Worm (Caenorhabditis elegans) whole organism, L1 larva: Measurements from ENCODE around the gene egl-18.

ENCODE experiments used
- F16B12.6 ChIP-seq: fragments of 150-350 bp; optimal IDR thresholded peaks from 2 replicates; lab custom pipeline; 2014; ENCODE audit warnings: missing biosample characterization, missing genetic modification characterization
- aha-1 ChIP-seq: fragments of 150-350 bp; optimal IDR thresholded peaks from 2 replicates; lab custom pipeline; 2014; ENCODE audit warnings: missing biosample characterization, missing genetic modification characterization
- aly-2 ChIP-seq: fragments of 150-350 bp; optimal IDR thresholded peaks from 2 replicates; lab custom pipeline; 2014; ENCODE audit warnings: missing biosample characterization, missing genetic modification characterization
- blmp-1 ChIP-seq: fragments of 150-350 bp; optimal IDR thresholded peaks from 2 replicates; lab custom pipeline; 2014; ENCODE audit warnings: missing biosample characterization, missing genetic modification characterization
- ceh-8 ChIP-seq: fragments of 200-800 bp; sonication (Bioruptor generic); optimal IDR thresholded peaks from 2 replicates; lab custom pipeline; 2018; ENCODE audit warnings: mild to moderate bottlenecking, missing genetic modification characterization, moderate library complexity, missing compliant biosample characterization
- ceh-82 ChIP-seq, 3 experiments: fragments of 150-350 bp in 1 of 3; sonication (generic microtip) in 2 of 3; optimal IDR thresholded peaks; 2 replicates each; lab custom pipeline; 2014 to 2017; ENCODE audit warnings: missing biosample characterization in 3 of 3, missing genetic modification characterization in 3 of 3
- ceh-90 ChIP-seq: sonication (generic microtip); optimal IDR thresholded peaks from 2 replicates; lab custom pipeline; 2016; ENCODE audit warnings: missing genetic modification characterization, missing compliant biosample characterization
- efl-1 ChIP-seq, 4 experiments: fragments of 150-350 bp; optimal IDR thresholded peaks in 3 of 4; peaks in 1 of 4; 1 replicate in 1 of 4; 2 replicates in 3 of 4; lab custom pipeline; 2014; ENCODE audit warnings: missing biosample characterization in 2 of 4, missing genetic modification characterization in 2 of 4, missing genetic modification reagents in 2 of 4
- egl-13 ChIP-seq: sonication (generic microtip); optimal IDR thresholded peaks from 2 replicates; lab custom pipeline; 2016; ENCODE audit warnings: missing genotype, missing genetic modification reagents, missing genetic modification characterization, missing compliant biosample characterization
- elt-3 ChIP-seq, 6 experiments: fragments of 150-350 bp in 1 of 6; sonication (generic microtip); optimal IDR thresholded peaks; 2 replicates each; lab custom pipeline; 2017 to 2018; ENCODE audit warnings: missing biosample characterization in 6 of 6, missing genetic modification characterization in 6 of 6, inconsistent platforms in 1 of 6
- fkh-4 ChIP-seq: sonication (generic microtip); optimal IDR thresholded peaks from 2 replicates; lab custom pipeline; 2016; ENCODE audit warnings: missing compliant biosample characterization, missing genetic modification characterization, borderline replicate concordance
- fkh-8 ChIP-seq: sonication (generic microtip); optimal IDR thresholded peaks from 2 replicates; lab custom pipeline; 2016; ENCODE audit warnings: mild to moderate bottlenecking, missing genetic modification characterization, missing compliant biosample characterization
- hlh-4 ChIP-seq: sonication (generic microtip); optimal IDR thresholded peaks from 2 replicates; lab custom pipeline; 2016; ENCODE audit warnings: mild to moderate bottlenecking, missing genetic modification characterization, missing compliant biosample characterization
- isw-1 ChIP-seq: fragments of 200-800 bp; sonication (Bioruptor generic); IDR thresholded peaks from 2 replicates; pipeline ENCODE4 v1.3.6; 2022; ENCODE audit warnings: missing genetic modification characterization, missing compliant biosample characterization
- lin-13 ChIP-seq: fragments of 150-350 bp; optimal IDR thresholded peaks from 2 replicates; lab custom pipeline; 2014; ENCODE audit warnings: missing biosample characterization, missing genetic modification reagents, missing genetic modification characterization
- lin-14 ChIP-seq: fragments of 200-800 bp; sonication (Bioruptor generic); optimal IDR thresholded peaks from 2 replicates; lab custom pipeline; 2018; ENCODE audit warnings: mild to moderate bottlenecking, missing genetic modification characterization, moderate library complexity, missing compliant biosample characterization
- lin-35 ChIP-seq, 2 experiments: fragments of 150-350 bp; optimal IDR thresholded peaks; 2 replicates each; lab custom pipeline; 2014; ENCODE audit warnings: missing biosample characterization in 2 of 2, missing genetic modification characterization in 2 of 2, missing genetic modification reagents in 2 of 2
- mdl-1 ChIP-seq, 2 experiments: fragments of 150-350 bp; optimal IDR thresholded peaks; 2 replicates each; lab custom pipeline; 2014 to 2017; ENCODE audit warnings: missing biosample characterization in 2 of 2, missing genetic modification characterization in 2 of 2, inconsistent platforms in 1 of 2
- mep-1 ChIP-seq: fragments of 150-350 bp; optimal IDR thresholded peaks from 2 replicates; lab custom pipeline; 2014; ENCODE audit warnings: missing biosample characterization, missing genetic modification characterization
- nhr-71 ChIP-seq: sonication (generic microtip); optimal IDR thresholded peaks from 2 replicates; lab custom pipeline; 2016; ENCODE audit warnings: mild to moderate bottlenecking, missing genetic modification characterization, moderate library complexity, missing compliant biosample characterization
- nhr-76 ChIP-seq: sonication (generic microtip); optimal IDR thresholded peaks from 2 replicates; lab custom pipeline; 2017; ENCODE audit warnings: missing biosample characterization, missing genetic modification characterization
- nhr-85 ChIP-seq: sonication (generic microtip); peaks from one replicate; lab custom pipeline; 2016; ENCODE audit warnings: missing genetic modification characterization, inconsistent platforms, missing compliant biosample characterization
- pqm-1 ChIP-seq: sonication (generic microtip); optimal IDR thresholded peaks from 3 replicates; lab custom pipeline; 2017; ENCODE audit warnings: missing biosample characterization, missing genetic modification characterization
- rnt-1 ChIP-seq: sonication (generic microtip); optimal IDR thresholded peaks from 2 replicates; lab custom pipeline; 2016; ENCODE audit warnings: mild to moderate bottlenecking, missing genetic modification characterization, moderate library complexity, missing compliant biosample characterization
- snpc-4 ChIP-seq: fragments of 150-350 bp; optimal IDR thresholded peaks from 2 replicates; lab custom pipeline; 2014; ENCODE audit warnings: missing biosample characterization, missing genetic modification characterization
- snu-23 ChIP-seq: sonication (generic microtip); optimal IDR thresholded peaks from 2 replicates; lab custom pipeline; 2016; ENCODE audit warnings: missing genetic modification characterization, missing compliant biosample characterization
- sox-4 ChIP-seq: sonication (generic microtip); optimal IDR thresholded peaks from 2 replicates; lab custom pipeline; 2016; ENCODE audit warnings: missing genetic modification characterization, missing compliant biosample characterization
- tbx-2 ChIP-seq: sonication (generic microtip); optimal IDR thresholded peaks from 2 replicates; lab custom pipeline; 2016; ENCODE audit warnings: missing genetic modification characterization, missing compliant biosample characterization
- tlp-1 ChIP-seq: fragments of 150-350 bp; optimal IDR thresholded peaks from 2 replicates; lab custom pipeline; 2014; ENCODE audit warnings: missing biosample characterization, missing genetic modification characterization
- unc-30 ChIP-seq: sonication (generic microtip); optimal IDR thresholded peaks from 2 replicates; lab custom pipeline; 2017; ENCODE audit warnings: missing biosample characterization, missing genetic modification characterization
- unc-62 ChIP-seq: fragments of 150-350 bp; optimal IDR thresholded peaks from 2 replicates; lab custom pipeline; 2014; ENCODE audit warnings: missing biosample characterization, missing genetic modification reagents, missing genetic modification characterization
- vab-15 ChIP-seq: sonication (generic microtip); optimal IDR thresholded peaks from 2 replicates; lab custom pipeline; 2017; ENCODE audit warnings: missing genotype, mild to moderate bottlenecking, missing genetic modification characterization, missing compliant biosample characterization
- zip-4 ChIP-seq: fragments of 200-800 bp; sonication (Bioruptor generic); optimal IDR thresholded peaks from 2 replicates; lab custom pipeline; 2018; ENCODE audit warnings: mild to moderate bottlenecking, missing genetic modification characterization, moderate library complexity, missing compliant biosample characterization

The egl-18 gene

ce11 chrIV:1859365-1859982 lies 42.6 kb upstream of the egl-18 start (continued):
- TF ChIP-seq zip-4 (GFP tag; lab: Kevin White, UChicago) (no peak), nhr-85 (tag; lab: Kevin White, UChicago) (peak; percentile 94), lin-14 (GFP tag; lab: Kevin White, UChicago) (peak; percentile 78), fkh-8 (no peak), F16B12.6 (tag; lab: Kevin White, UChicago) (no peak), lin-13 (no peak), ceh-90 (tag; lab: Kevin White, UChicago) (no peak)

DNA sequence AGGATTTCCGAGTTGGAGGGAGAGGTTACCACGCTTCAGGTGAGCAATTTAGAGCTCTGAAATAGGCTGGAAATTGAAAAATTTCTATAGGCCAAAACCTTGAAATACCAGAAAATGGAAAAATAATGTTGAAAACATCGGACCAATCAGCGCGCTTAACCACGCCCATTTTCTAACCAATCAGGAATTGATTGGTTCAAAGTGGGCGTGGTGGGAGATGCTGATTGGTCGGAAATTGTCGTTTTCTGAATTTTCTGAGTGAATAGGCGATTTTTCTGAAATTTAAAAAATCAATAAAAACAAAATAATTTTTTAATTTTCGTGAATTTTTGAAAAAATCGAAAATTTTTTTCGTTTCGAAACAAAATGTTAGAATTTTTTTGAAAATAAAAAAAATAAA lies 41.2 kb upstream of the egl-18 start:
- TF ChIP-seq aha-1 (no peak), mdl-1 (tag; optimal IDR thresholded peaks at IDR 0.05; lab: Kevin White, UChicago) (no peak)

ce11 chrIV:1862655-1863054 lies 39.5 kb upstream of the egl-18 start:
- TF ChIP-seq efl-1 (optimal IDR thresholded peaks at IDR 0.05; lab: Kevin White, UChicago) (no peak), efl-1 (GFP tag; optimal IDR thresholded peaks at IDR 0.05 in 1 of 2; lab: Kevin White, UChicago) (peak in 1 of 2 experiments; percentile 62), ceh-90 (tag; lab: Kevin White, UChicago) (no peak)

ce11 chrIV:1866863-1867262 lies 35.3 kb upstream of the egl-18 start:
- no peak for TF ChIP-seq isw-1 (GFP tag; lab: Robert Waterston, UW)
- TF ChIP-seq tbx-2 (tag; lab: Kevin White, UChicago) = peak; percentile 18
- TF ChIP-seq hlh-4 (tag; lab: Kevin White, UChicago) = no peak
- no peak for TF ChIP-seq ceh-8 (GFP tag; lab: Kevin White, UChicago)
- no peak for TF ChIP-seq unc-30 (tag; lab: Kevin White, UChicago)
- TF ChIP-seq pqm-1 (tag; lab: Kevin White, UChicago) = no peak
- no peak for TF ChIP-seq tlp-1
- peak in 2 of 6 experiments; percentile 68 to 74 for TF ChIP-seq elt-3 (tag; optimal IDR thresholded peaks at IDR 0.05; lab: Kevin White, UChicago)
- TF ChIP-seq lin-14 (GFP tag; lab: Kevin White, UChicago) = peak; percentile 36
- TF ChIP-seq mep-1 (tag; lab: Kevin White, UChicago) = no peak
- TF ChIP-seq blmp-1 (tag; lab: Kevin White, UChicago) = peak; percentile 98
- TF ChIP-seq nhr-71 (tag; lab: Kevin White, UChicago) = peak; percentile 19
- peak; percentile 63 for TF ChIP-seq nhr-85 (tag; lab: Kevin White, UChicago)
- TF ChIP-seq sox-4 (tag; lab: Kevin White, UChicago) = no peak
- no peak for TF ChIP-seq unc-62 (GFP tag; lab: Kevin White, UChicago)
- no peak for TF ChIP-seq aly-2 (tag; lab: Kevin White, UChicago)
- no peak for TF ChIP-seq fkh-4 (tag; lab: Kevin White, UChicago)
- no peak for TF ChIP-seq nhr-76 (tag; lab: Kevin White, UChicago)
- no peak for TF ChIP-seq snu-23
- TF ChIP-seq snpc-4 (tag; lab: Kevin White, UChicago) = no peak
- no peak for TF ChIP-seq egl-13
- TF ChIP-seq ceh-82 (tag; optimal IDR thresholded peaks at IDR 0.05; lab: Kevin White, UChicago) = no peak
- TF ChIP-seq lin-35 (GFP tag; optimal IDR thresholded peaks at IDR 0.05; lab: Kevin White, UChicago) = no peak
- no peak for TF ChIP-seq vab-15 (tag; lab: Kevin White, UChicago)
- no peak for TF ChIP-seq mdl-1 (tag; optimal IDR thresholded peaks at IDR 0.05; lab: Kevin White, UChicago)
- no peak for TF ChIP-seq rnt-1 (tag; lab: Kevin White, UChicago)
